Worm (Caenorhabditis elegans) whole organism, midembryonic: ENCODE data around the gene nonu-1.

Source experiments
- T22C8.4 ChIP-seq: fragments of 200-800 bp; sonication (Bioruptor generic); IDR thresholded peaks from 2 replicates; pipeline ENCODE4 v1.3.6; 2022; ENCODE audit warnings: missing genetic modification characterization, missing compliant biosample characterization
- cog-1 ChIP-seq: sonication (generic microtip); optimal IDR thresholded peaks from 2 replicates; lab custom pipeline; 2016; ENCODE audit warnings: missing genetic modification characterization, missing compliant biosample characterization
- flt-1 ChIP-seq: fragments of 200-800 bp; sonication (Bioruptor generic); IDR thresholded peaks from 2 replicates; pipeline ENCODE4 v1.3.6; 2022; ENCODE audit warnings: missing genetic modification characterization, missing compliant biosample characterization
- klf-2 ChIP-seq: fragments of 200-800 bp; sonication (Bioruptor generic); conservative IDR thresholded peaks from 2 replicates; pipeline ENCODE4 v1.3.6; 2022; ENCODE audit warnings: missing genetic modification reagents, missing genetic modification characterization, missing compliant biosample characterization
- med-1 ChIP-seq: sonication (generic microtip); optimal IDR thresholded peaks from 2 replicates; lab custom pipeline; 2017; ENCODE audit warnings: missing genetic modification characterization, mild to moderate bottlenecking, missing compliant biosample characterization, antibody characterized with exemption, missing genetic modification reagents; ENCODE audit not compliant: insufficient read depth
- ref-1 ChIP-seq: fragments of 200-800 bp; sonication (Bioruptor generic); conservative IDR thresholded peaks from 2 replicates; pipeline ENCODE4 v1.3.6; 2022; ENCODE audit warnings: missing genetic modification reagents, missing genetic modification characterization, missing compliant biosample characterization
- tab-1 ChIP-seq: fragments of 200-800 bp; sonication (Bioruptor generic); IDR thresholded peaks from 2 replicates; pipeline ENCODE4 v1.3.6; 2022; ENCODE audit warnings: missing genetic modification characterization, missing compliant biosample characterization
- ztf-23 ChIP-seq: fragments of 200-800 bp; sonication (Bioruptor generic); IDR thresholded peaks from 2 replicates; pipeline ENCODE4 v1.3.6; 2022; ENCODE audit warnings: missing genetic modification reagents, missing genetic modification characterization, missing compliant biosample characterization
- ztf-29 ChIP-seq: fragments of 200-800 bp; sonication (Bioruptor generic); IDR thresholded peaks from 2 replicates; pipeline ENCODE4 v1.3.6; 2022; ENCODE audit warnings: missing genetic modification reagents, missing genetic modification characterization, missing compliant biosample characterization

nonu-1 gene

ce11 chrIII:4874671-4875070, 25.0 kb upstream of the nonu-1 start, which contains the start of gene C35D10.12:
C35D10.12 (minus strand) TSS chrIII:4874771.
- no peak for TF ChIP-seq T22C8.4 (GFP tag; lab: Robert Waterston, UW)
- no peak for TF ChIP-seq flt-1 (GFP tag; lab: Robert Waterston, UW)
- TF ChIP-seq tab-1 = no peak
- TF ChIP-seq ztf-23 (GFP tag; lab: Robert Waterston, UW) = no peak
- no peak for TF ChIP-seq med-1
- no peak for TF ChIP-seq ref-1 (GFP tag; lab: Robert Waterston, UW)
- no peak for TF ChIP-seq cog-1 (tag; lab: Kevin White, UChicago)
- TF ChIP-seq ztf-29 (GFP tag; lab: Robert Waterston, UW) = no peak
- TF ChIP-seq klf-2 = no peak

DNA sequence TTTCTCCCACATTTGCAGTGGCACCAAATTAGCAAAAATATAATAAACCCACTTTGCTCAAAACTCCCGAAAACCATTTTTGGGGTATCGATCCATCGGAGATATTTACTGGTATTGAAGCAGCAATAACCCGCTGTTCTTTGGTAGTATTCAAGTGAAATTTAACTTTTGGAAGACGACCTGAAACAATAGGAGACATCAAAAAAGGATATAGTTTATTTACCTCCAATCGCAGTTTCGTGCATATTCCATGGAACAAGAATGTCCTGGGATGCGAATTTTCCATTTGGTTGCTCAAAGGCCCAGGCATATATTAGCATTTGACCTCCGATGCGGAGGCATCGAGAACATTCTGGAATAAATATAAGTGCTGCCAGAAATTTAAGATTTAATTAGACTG, 23.7 kb upstream of the nonu-1 start:
- TF ChIP-seq tab-1 (no peak), med-1 (no peak), ztf-29 (GFP tag; lab: Robert Waterston, UW) (no peak), T22C8.4 (GFP tag; lab: Robert Waterston, UW) (no peak), klf-2 (no peak), ref-1 (GFP tag; lab: Robert Waterston, UW) (no peak), cog-1 (tag; lab: Kevin White, UChicago) (no peak), ztf-23 (GFP tag; lab: Robert Waterston, UW) (no peak), flt-1 (GFP tag; lab: Robert Waterston, UW) (no peak)

DNA sequence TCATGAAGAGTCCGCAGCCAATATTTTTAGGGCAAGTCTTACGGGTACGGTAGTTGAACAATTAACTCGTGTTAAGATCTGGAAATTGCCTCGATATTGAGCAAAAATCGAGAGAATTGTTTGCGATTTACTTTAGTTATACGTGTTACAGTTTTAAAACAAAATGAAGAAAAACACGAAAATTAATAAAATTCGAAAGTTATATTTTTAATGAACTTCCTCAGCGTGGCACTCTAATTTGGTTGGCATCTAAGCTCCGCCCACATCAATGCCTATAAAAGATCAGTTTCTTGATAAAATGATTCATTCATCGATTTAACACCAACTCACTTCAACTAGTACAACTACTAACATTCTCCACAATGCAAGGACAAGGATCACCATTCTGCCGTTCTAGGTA, 20.8 kb upstream of the nonu-1 start, which contains the start of gene gipc-1:
TSS of gene gipc-1 (plus strand) at position 301 of the 400 bp plus-strand sequence.
- TF ChIP-seq flt-1 (GFP tag; lab: Robert Waterston, UW) (no peak), cog-1 (tag; lab: Kevin White, UChicago) (no peak), T22C8.4 (GFP tag; lab: Robert Waterston, UW) (no peak), ztf-29 (GFP tag; lab: Robert Waterston, UW) (no peak), ref-1 (GFP tag; lab: Robert Waterston, UW) (no peak), med-1 (no peak), klf-2 (no peak), tab-1 (no peak), ztf-23 (GFP tag; lab: Robert Waterston, UW) (no peak)

ce11 chrIII:4868643-4869042, 18.9 kb upstream of the nonu-1 start, which contains the start of the genes msd-4 and C35D10.3:
msd-4 (minus strand) TSS chrIII:4868743.
C35D10.3 (plus strand) TSS chrIII:4868921.
- TF ChIP-seq ztf-23 (GFP tag; lab: Robert Waterston, UW) (no peak), flt-1 (GFP tag; lab: Robert Waterston, UW) (no peak), cog-1 (tag; lab: Kevin White, UChicago) (no peak), T22C8.4 (GFP tag; lab: Robert Waterston, UW) (no peak), ztf-29 (GFP tag; lab: Robert Waterston, UW) (no peak), med-1 (no peak), ref-1 (GFP tag; lab: Robert Waterston, UW) (no peak)

DNA sequence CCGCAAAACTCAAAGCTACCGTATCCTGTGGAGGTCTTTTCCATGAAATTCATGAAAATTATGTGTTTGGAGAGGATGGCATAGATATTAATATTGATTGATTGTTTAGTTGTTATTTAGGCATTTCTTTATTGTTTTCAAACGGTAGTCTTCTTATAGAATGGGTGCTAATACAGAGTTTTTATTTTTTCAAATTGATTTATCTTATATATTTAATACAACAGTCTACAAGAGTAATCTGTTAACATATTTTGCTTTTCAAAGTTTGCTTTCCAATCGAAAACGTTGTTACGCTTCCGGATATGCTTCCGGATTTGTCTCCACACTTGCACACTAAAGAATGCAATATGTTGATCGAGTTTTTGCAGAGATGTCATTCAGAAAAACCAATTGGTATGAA, 17.1 kb upstream of the nonu-1 start, which contains the start of gene C35D10.17:
TSS of gene C35D10.17 (plus strand) at position 301 of the 400 bp plus-strand sequence.
- TF ChIP-seq ztf-29 (GFP tag; lab: Robert Waterston, UW) (no peak), tab-1 (no peak), flt-1 (GFP tag; lab: Robert Waterston, UW) (no peak), T22C8.4 (GFP tag; lab: Robert Waterston, UW) (no peak), ztf-23 (GFP tag; lab: Robert Waterston, UW) (no peak), ref-1 (GFP tag; lab: Robert Waterston, UW) (no peak)

DNA sequence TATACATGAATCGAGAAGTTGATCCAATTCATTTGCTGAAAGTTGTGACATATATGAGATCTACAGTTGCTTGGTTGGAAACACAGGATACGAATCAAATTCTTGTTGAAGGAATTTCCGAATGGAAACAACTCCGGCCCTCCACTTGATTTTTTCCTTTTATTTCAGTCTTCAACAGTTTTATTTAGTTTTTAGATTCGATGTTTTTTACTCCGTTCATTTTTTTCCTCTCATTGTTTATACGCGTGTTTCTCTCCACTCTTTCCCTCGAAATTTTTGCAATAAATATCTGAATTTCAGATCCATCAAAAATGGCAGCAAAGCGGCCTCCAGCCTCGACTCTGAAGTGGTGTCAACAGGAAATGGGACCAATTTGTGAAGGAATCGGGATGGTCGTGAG, 13.4 kb upstream of the nonu-1 start, which contains the start of gene coq-8:
TSS of gene coq-8 (plus strand) at position 301 of the 400 bp plus-strand sequence.
- TF ChIP-seq klf-2 = no peak
- TF ChIP-seq med-1 = no peak
- no peak for TF ChIP-seq tab-1
- no peak for TF ChIP-seq flt-1 (GFP tag; lab: Robert Waterston, UW)
- TF ChIP-seq cog-1 (tag; lab: Kevin White, UChicago) = no peak
- TF ChIP-seq ref-1 (GFP tag; lab: Robert Waterston, UW) = no peak
- no peak for TF ChIP-seq ztf-23 (GFP tag; lab: Robert Waterston, UW)

DNA sequence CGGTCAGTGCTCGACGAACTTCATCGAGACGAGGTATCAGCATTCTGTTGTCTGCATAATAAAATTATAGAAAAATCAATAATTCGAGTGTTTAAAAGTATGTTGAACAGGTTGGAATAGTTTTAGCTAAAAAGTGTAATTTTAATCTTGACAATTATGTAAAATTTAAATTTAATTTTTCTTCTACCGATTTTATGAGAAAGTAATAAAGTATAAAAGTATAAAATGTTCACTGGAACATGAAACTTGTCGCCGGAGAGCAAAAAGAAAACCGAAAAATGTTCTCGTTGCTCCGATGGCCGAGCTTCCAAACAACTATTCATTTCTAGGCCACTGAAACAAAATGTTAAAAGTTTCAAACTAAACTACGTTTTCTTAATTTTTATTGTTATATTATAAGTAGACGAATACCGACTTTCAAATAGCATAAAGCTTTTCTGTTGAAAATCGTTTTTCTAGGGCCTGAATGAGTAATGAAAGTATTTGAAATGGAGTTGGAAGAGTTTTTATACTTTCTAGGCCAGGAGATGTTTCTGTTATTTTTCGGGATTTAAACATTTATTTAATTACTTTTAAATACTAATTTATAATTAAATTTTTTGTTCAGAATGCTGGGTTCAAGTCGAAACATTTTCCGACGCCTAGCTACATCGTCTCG, 12.2 kb upstream of the nonu-1 start, which contains the start of the genes C35D10.10 and C35D10.5:
TSS of gene C35D10.10 (minus strand) at position 51 of the 658 bp plus-strand sequence.
TSS of gene C35D10.5 (plus strand) at position 608 of the 658 bp plus-strand sequence.
- TF ChIP-seq T22C8.4 (GFP tag; lab: Robert Waterston, UW) = no peak
- no peak for TF ChIP-seq tab-1
- no peak for TF ChIP-seq flt-1 (GFP tag; lab: Robert Waterston, UW)
- TF ChIP-seq ztf-23 (GFP tag; lab: Robert Waterston, UW) = no peak
- TF ChIP-seq cog-1 (tag; lab: Kevin White, UChicago) = no peak
- TF ChIP-seq med-1 = no peak

ce11 chrIII:4859039-4859438, 9.3 kb upstream of the nonu-1 start, which contains the start of gene C35D10.6:
C35D10.6 (plus strand) TSS chrIII:4859339.
- TF ChIP-seq ref-1 (GFP tag; lab: Robert Waterston, UW) (no peak), ztf-29 (GFP tag; lab: Robert Waterston, UW) (no peak), cog-1 (tag; lab: Kevin White, UChicago) (no peak), tab-1 (no peak), klf-2 (no peak), flt-1 (GFP tag; lab: Robert Waterston, UW) (no peak), T22C8.4 (GFP tag; lab: Robert Waterston, UW) (no peak), med-1 (no peak)

DNA sequence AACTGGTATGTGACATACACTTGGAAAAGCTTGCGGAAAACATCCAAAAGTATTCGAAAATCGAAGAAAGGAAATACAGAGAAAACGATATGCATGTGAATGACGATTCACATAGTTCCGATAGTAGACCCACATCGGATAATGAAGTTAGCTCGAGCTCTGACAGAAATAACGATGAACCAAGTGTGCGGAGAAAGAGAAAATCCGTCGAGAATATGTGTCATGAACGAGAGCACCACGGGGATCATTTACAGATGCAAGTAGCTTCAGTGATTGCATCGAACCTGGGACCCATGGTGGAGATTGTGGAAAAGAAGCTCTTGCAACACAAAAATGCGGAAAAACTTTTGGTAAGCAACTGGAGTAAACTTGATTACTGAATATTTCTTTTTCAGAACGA, 7.3 kb upstream of the nonu-1 start:
- TF ChIP-seq klf-2 (no peak), ztf-29 (GFP tag; lab: Robert Waterston, UW) (no peak), T22C8.4 (GFP tag; lab: Robert Waterston, UW) (no peak)

DNA sequence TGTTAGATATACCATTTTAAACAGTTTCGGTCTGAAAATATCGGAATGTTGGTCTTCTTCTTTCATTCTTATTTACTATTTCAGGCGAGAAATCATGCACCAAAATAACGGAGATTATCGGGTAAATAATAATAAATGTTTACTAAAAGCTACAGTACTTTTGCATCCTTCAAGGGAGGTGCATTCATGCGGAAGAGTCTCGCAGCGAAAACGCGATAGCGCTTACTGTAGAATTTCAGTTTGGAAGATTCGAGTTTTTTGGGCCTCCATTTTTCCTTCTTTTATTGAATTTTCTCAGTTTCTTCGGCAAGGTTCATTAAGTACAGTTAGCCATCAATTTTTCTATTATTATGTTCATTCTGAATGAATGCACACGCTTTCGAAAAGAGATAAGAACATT, 6.4 kb upstream of the nonu-1 start, which contains the start of gene C35D10.7:
TSS of gene C35D10.7 (plus strand) at position 85 of the 400 bp plus-strand sequence.
- TF ChIP-seq ztf-23 (GFP tag; lab: Robert Waterston, UW) = no peak
- TF ChIP-seq tab-1 = no peak
- no peak for TF ChIP-seq ztf-29 (GFP tag; lab: Robert Waterston, UW)
- TF ChIP-seq med-1 = no peak
- no peak for TF ChIP-seq ref-1 (GFP tag; lab: Robert Waterston, UW)
- no peak for TF ChIP-seq klf-2
